Worm (Caenorhabditis elegans) whole organism, late embryonic: ENCODE results near the gene F37A4.4.

Experiments
- ahr-1 ChIP-seq: sonication (generic microtip); optimal IDR thresholded peaks from 2 replicates; lab custom pipeline; 2016; ENCODE audit warnings: missing genetic modification characterization, missing compliant biosample characterization
- ama-1 ChIP-seq: fragments of 150-350 bp; optimal IDR thresholded peaks from 2 replicates; lab custom pipeline; 2014
- ets-4 ChIP-seq: sonication (generic microtip); optimal IDR thresholded peaks from 2 replicates; lab custom pipeline; 2016; ENCODE audit warnings: missing genetic modification characterization, missing compliant biosample characterization
- fax-1 ChIP-seq: sonication (generic microtip); optimal IDR thresholded peaks from 2 replicates; lab custom pipeline; 2016; ENCODE audit warnings: missing genotype, missing genetic modification characterization, missing compliant biosample characterization
- gmeb-2 ChIP-seq: sonication (generic microtip); optimal IDR thresholded peaks from 2 replicates; lab custom pipeline; 2016; ENCODE audit warnings: missing genetic modification characterization, inconsistent platforms, missing compliant biosample characterization
- lin-11 ChIP-seq: fragments of 200-800 bp; sonication (Bioruptor generic); optimal IDR thresholded peaks from 2 replicates; lab custom pipeline; 2018; ENCODE audit warnings: mild to moderate bottlenecking, missing genetic modification characterization, missing compliant biosample characterization
- odd-2 ChIP-seq: sonication (generic microtip); optimal IDR thresholded peaks from 2 replicates; lab custom pipeline; 2017; ENCODE audit warnings: antibody characterized with exemption, mild to moderate bottlenecking, missing genetic modification characterization, missing compliant biosample characterization
- pha-4 ChIP-seq: fragments of 150-350 bp; optimal IDR thresholded peaks from 2 replicates; lab custom pipeline; 2018; ENCODE audit warnings: missing biosample characterization, missing genetic modification reagents, missing genetic modification characterization
- sox-2 ChIP-seq: fragments of 200-800 bp; sonication (Bioruptor generic); IDR thresholded peaks from 2 replicates; pipeline ENCODE4 v1.3.6; 2022; ENCODE audit warnings: missing genetic modification reagents, missing genetic modification characterization, missing compliant biosample characterization
- unc-42 ChIP-seq: sonication (generic microtip); optimal IDR thresholded peaks from 2 replicates; lab custom pipeline; 2016; ENCODE audit warnings: missing genotype, missing genetic modification characterization, missing compliant biosample characterization

- TF ChIP-seq ets-4 (no peak), sox-2 (GFP tag; lab: Robert Waterston, UW) (no peak), lin-11 (tag; lab: Kevin White, UChicago) (no peak), fax-1 (tag; lab: Kevin White, UChicago) (no peak), ama-1 (lab: Kevin White, UChicago) (no peak), odd-2 (tag; lab: Kevin White, UChicago) (no peak), unc-42 (tag; lab: Kevin White, UChicago) (no peak), ahr-1 (tag; lab: Kevin White, UChicago) (no peak), pha-4 (tag; lab: Kevin White, UChicago) (no peak), gmeb-2 (no peak)
Observed at ce11 chrIII:6725489-6725888, 12.1 kb downstream of the F37A4.4 start, which contains the start of gene wdr-4.
